Fruit fly (Drosophila melanogaster): ENCODE results near the gene CG14314.
A peak's percentile ranks its signal among the peaks of the same experiment; 100 is the strongest.

Gene CG14314

dm6 chr3R:18246041-18246440 is 30.1 kb downstream of the CG14314 start (continued):
- no peak for TF ChIP-seq hb (GFP tag; IDR thresholded peaks at IDR 0.05; ENCODE audit: partially characterized antibody)
- TF ChIP-seq slbo (GFP tag; IDR thresholded peaks at IDR 0.05) = no peak
- TF ChIP-seq repo (GFP tag; optimal IDR thresholded peaks at IDR 0.05) = no peak
- TF ChIP-seq CG9609 (GFP tag; optimal IDR thresholded peaks at IDR 0.05) = no peak
- no peak for TF ChIP-seq CG4424 (GFP tag; optimal IDR thresholded peaks at IDR 0.05)
- no peak for TF ChIP-seq bab2 (GFP tag; optimal IDR thresholded peaks at IDR 0.05)
- TF ChIP-seq Taf1 (GFP tag; IDR thresholded peaks at IDR 0.05) = no peak
- peak; percentile 28 for TF ChIP-seq CG8478 (optimal IDR thresholded peaks at IDR 0.05)
- no peak for TF ChIP-seq sob (GFP tag; IDR thresholded peaks at IDR 0.05)
- no peak for TF ChIP-seq CG10431 (GFP tag; optimal IDR thresholded peaks at IDR 0.05)
- TF ChIP-seq Med (GFP tag) = peak; percentile 36
- no peak for TF ChIP-seq CG12744 (GFP tag; optimal IDR thresholded peaks at IDR 0.05)
- no peak for TF ChIP-seq CG13424 (tag; optimal IDR thresholded peaks at IDR 0.05)
- peak; percentile 8 for TF ChIP-seq Deaf1 (tag; optimal IDR thresholded peaks at IDR 0.05)
- TF ChIP-seq abd-A (tag; optimal IDR thresholded peaks at IDR 0.05) = peak; percentile 5
- no peak for TF ChIP-seq CG8281 (tag; optimal IDR thresholded peaks at IDR 0.05)
- TF ChIP-seq HLH4C (GFP tag; IDR thresholded peaks at IDR 0.05; ENCODE audit: partially characterized antibody) = no peak
- TF ChIP-seq Tbp (GFP tag; optimal IDR thresholded peaks at IDR 0.05) = no peak
- TF ChIP-seq ara (GFP tag; IDR thresholded peaks at IDR 0.05) = no peak
- no peak for TF ChIP-seq ato (GFP tag; IDR thresholded peaks at IDR 0.05; ENCODE audit: partially characterized antibody)
- TF ChIP-seq lbe (GFP tag; optimal IDR thresholded peaks at IDR 0.05) = no peak
- no peak for TF ChIP-seq Bgb (GFP tag; IDR thresholded peaks at IDR 0.05; ENCODE audit: partially characterized antibody)
- TF ChIP-seq ttk (GFP tag; IDR thresholded peaks at IDR 0.05) = no peak

dm6 chr3R:18249268-18249667 is 33.3 kb downstream of the CG14314 start:
- TF ChIP-seq CG10543 (GFP tag; optimal IDR thresholded peaks at IDR 0.05) = peak; percentile 30
- TF ChIP-seq Scr (GFP tag; IDR thresholded peaks at IDR 0.05; ENCODE audit: partially characterized antibody) = 0 out of 2 replicates have a peak, but pooled peaks have one; percentile 11
- TF ChIP-seq sug (tag; optimal IDR thresholded peaks at IDR 0.05) = peak; percentile 13
- TF ChIP-seq sob (GFP tag; IDR thresholded peaks at IDR 0.05) = 0 out of 2 replicates have a peak, but pooled peaks have one; percentile 30
- no peak for TF ChIP-seq CG17912 (GFP tag; optimal IDR thresholded peaks at IDR 0.05)
- TF ChIP-seq cg (GFP tag; optimal IDR thresholded peaks at IDR 0.05) = peak; percentile 89
- TF ChIP-seq CG8359 (GFP tag; optimal IDR thresholded peaks at IDR 0.05; ENCODE audit: borderline replicate concordance) = no peak
- TF ChIP-seq CG13775 (GFP tag; optimal IDR thresholded peaks at IDR 0.05) = no peak
- TF ChIP-seq CG7372 (GFP tag; IDR thresholded peaks at IDR 0.05) = peak; percentile 23; the same call in 1 of the 2 replicates
- TF ChIP-seq chm (GFP tag; IDR thresholded peaks at IDR 0.05) = 0 out of 2 replicates have a peak, but pooled peaks have one; percentile 20
- TF ChIP-seq sd (tag; optimal IDR thresholded peaks at IDR 0.05) = peak; percentile 26
- TF ChIP-seq Pdp1 (GFP tag; optimal IDR thresholded peaks at IDR 0.05) = peak in 1 of 2 experiments; percentile 44
- TF ChIP-seq CG14860 (GFP tag; IDR thresholded peaks at IDR 0.05; ENCODE audit: partially characterized antibody) = no peak
- TF ChIP-seq Med (GFP tag) = peak; percentile 77
- peak; percentile 38; the same call in 2 of the 3 replicates for TF ChIP-seq sr (GFP tag; IDR thresholded peaks at IDR 0.05)
- no peak for TF ChIP-seq toy (GFP tag; IDR thresholded peaks at IDR 0.05)
- peak; percentile 58 for TF ChIP-seq CG3163 (GFP tag; optimal IDR thresholded peaks at IDR 0.05)
- peak; percentile 40; the same call in 1 of the 3 replicates for TF ChIP-seq ci (GFP tag; IDR thresholded peaks at IDR 0.05)
- no peak for TF ChIP-seq CG8478 (optimal IDR thresholded peaks at IDR 0.05)
- TF ChIP-seq CG8944 (GFP tag; optimal IDR thresholded peaks at IDR 0.05) = no peak
- no peak for TF ChIP-seq CG17829 (tag; optimal IDR thresholded peaks at IDR 0.05)
- TF ChIP-seq HmgZ (tag; optimal IDR thresholded peaks at IDR 0.05) = peak; percentile 1
- peak; percentile 61; the same call in 1 of the 3 replicates for TF ChIP-seq CG2199 (GFP tag; IDR thresholded peaks at IDR 0.05)
- TF ChIP-seq cato (GFP tag; optimal IDR thresholded peaks at IDR 0.05; ENCODE audit: borderline replicate concordance) = no peak
- no peak for TF ChIP-seq fd102C (GFP tag; optimal IDR thresholded peaks at IDR 0.05)
- peak; percentile 30 to 73 for TF ChIP-seq Trl (optimal IDR thresholded peaks at IDR 0.05)
- no peak for TF ChIP-seq Trl (GFP tag; optimal IDR thresholded peaks at IDR 0.05)
- TF ChIP-seq Deaf1 (tag; optimal IDR thresholded peaks at IDR 0.05) = peak; percentile 53
- peak; percentile 46; the same call in 1 of the 2 replicates for TF ChIP-seq CG32532 (GFP tag; IDR thresholded peaks at IDR 0.05)
- no peak for TF ChIP-seq CG12391 (tag; optimal IDR thresholded peaks at IDR 0.05)
- 0 out of 2 replicates have a peak, but pooled peaks have one; percentile 23 for TF ChIP-seq vvl (GFP tag; IDR thresholded peaks at IDR 0.05)

Measured in whole organism, embryonic.